Fruit fly (Drosophila melanogaster): ENCODE data around the gene CG34174.

The CG34174 gene

dm6 chr2L:2184129-2184528 is 29.9 kb upstream of the CG34174 start (continued):
- TF ChIP-seq CG15336 (GFP tag; IDR thresholded peaks at IDR 0.05) (peak; percentile 59), CG6163 (GFP tag; IDR thresholded peaks at IDR 0.05) (0 out of 3 replicates have a peak, but pooled peaks have one; percentile 19), CG11902 (GFP tag; optimal IDR thresholded peaks at IDR 0.05) (no peak), Sox15 (GFP tag; optimal IDR thresholded peaks at IDR 0.05) (no peak), svp (GFP tag) (no peak), CG8632 (GFP tag; optimal IDR thresholded peaks at IDR 0.05) (no peak), vri (GFP tag; optimal IDR thresholded peaks at IDR 0.05) (no peak), CG7368 (GFP tag; optimal IDR thresholded peaks at IDR 0.05) (no peak), CG16779 (tag; optimal IDR thresholded peaks at IDR 0.05) (no peak), CG9139 (GFP tag; optimal IDR thresholded peaks at IDR 0.05) (no peak), salr (GFP tag; optimal IDR thresholded peaks at IDR 0.05) (no peak), CG31627 (GFP tag; optimal IDR thresholded peaks at IDR 0.05) (peak; percentile 22), CG3919 (GFP tag; optimal IDR thresholded peaks at IDR 0.05) (no peak), esn (GFP tag; optimal IDR thresholded peaks at IDR 0.05) (no peak), CG8119 (GFP tag; IDR thresholded peaks at IDR 0.05) (peak; percentile 28; the same call in 1 of the 3 replicates), Eip75B (GFP tag; optimal IDR thresholded peaks at IDR 0.05) (no peak), Ets96B (tag; optimal IDR thresholded peaks at IDR 0.05) (no peak)

- TF ChIP-seq fkh (GFP tag; optimal IDR thresholded peaks at IDR 0.05): no peak
- TF ChIP-seq acj6 (GFP tag; optimal IDR thresholded peaks at IDR 0.05): peak; percentile 60
- TF ChIP-seq CG6792 (GFP tag; optimal IDR thresholded peaks at IDR 0.05): peak; percentile 52
- peak; percentile 17 for TF ChIP-seq topi (GFP tag; optimal IDR thresholded peaks at IDR 0.05)
- peak; percentile 17 for TF ChIP-seq Sox15 (GFP tag; optimal IDR thresholded peaks at IDR 0.05)
- TF ChIP-seq CG10631 (GFP tag; optimal IDR thresholded peaks at IDR 0.05): peak; percentile 56
- TF ChIP-seq eg (GFP tag; IDR thresholded peaks at IDR 0.05): peak; percentile 66
- TF ChIP-seq achi (GFP tag; optimal IDR thresholded peaks at IDR 0.05): peak; percentile 61
- no peak for TF ChIP-seq CG11902 (GFP tag; optimal IDR thresholded peaks at IDR 0.05)
- no peak for TF ChIP-seq Hr4 (GFP tag; optimal IDR thresholded peaks at IDR 0.05)
- TF ChIP-seq fd85E (GFP tag; optimal IDR thresholded peaks at IDR 0.05): no peak
- peak; percentile 16 for TF ChIP-seq Eip93F (GFP tag; optimal IDR thresholded peaks at IDR 0.05)
- TF ChIP-seq CG6854 (GFP tag; optimal IDR thresholded peaks at IDR 0.05): no peak
- TF ChIP-seq Hr39 (GFP tag; optimal IDR thresholded peaks at IDR 0.05): peak; percentile 6
- TF ChIP-seq CG6276 (GFP tag; optimal IDR thresholded peaks at IDR 0.05): peak; percentile 56
- TF ChIP-seq ss (GFP tag; optimal IDR thresholded peaks at IDR 0.05): peak in 1 of 2 experiments; percentile 7
- TF ChIP-seq CG6808 (GFP tag; optimal IDR thresholded peaks at IDR 0.05): no peak
- TF ChIP-seq CG4318 (GFP tag; optimal IDR thresholded peaks at IDR 0.05): peak; percentile 2
- peak; percentile 29 for TF ChIP-seq CG11762 (GFP tag; optimal IDR thresholded peaks at IDR 0.05; ENCODE audit: insufficient read depth)
- TF ChIP-seq CG7368 (GFP tag; optimal IDR thresholded peaks at IDR 0.05): peak; percentile 10
- TF ChIP-seq CG34406 (GFP tag; optimal IDR thresholded peaks at IDR 0.05): peak; percentile 63
- TF ChIP-seq salr (GFP tag; optimal IDR thresholded peaks at IDR 0.05): peak in 1 of 2 experiments; percentile 27
- TF ChIP-seq spab (GFP tag; optimal IDR thresholded peaks at IDR 0.05): no peak
- 0 out of 2 replicates have a peak, but pooled peaks have one; percentile 46 for TF ChIP-seq Gug (GFP tag; IDR thresholded peaks at IDR 0.05)
- peak; percentile 40 for TF ChIP-seq Eip75B (GFP tag; optimal IDR thresholded peaks at IDR 0.05)
- TF ChIP-seq esn (GFP tag; optimal IDR thresholded peaks at IDR 0.05): peak; percentile 56
- 0 out of 2 replicates have a peak, but pooled peaks have one; percentile 55 for TF ChIP-seq CG15336 (GFP tag; IDR thresholded peaks at IDR 0.05)
- TF ChIP-seq lz (GFP tag; optimal IDR thresholded peaks at IDR 0.05): no peak
- TF ChIP-seq Sox14 (GFP tag; optimal IDR thresholded peaks at IDR 0.05): peak; percentile 9
- peak; percentile 70 for TF ChIP-seq CG8119 (GFP tag; IDR thresholded peaks at IDR 0.05)
- TF ChIP-seq CG8319 (GFP tag; optimal IDR thresholded peaks at IDR 0.05): peak; percentile 30
- no peak for TF ChIP-seq net (GFP tag; optimal IDR thresholded peaks at IDR 0.05)
- TF ChIP-seq Eip78C (GFP tag): peak; percentile 87
- TF ChIP-seq Ets21C (GFP tag; optimal IDR thresholded peaks at IDR 0.05): no peak
- no peak for TF ChIP-seq fd59A (GFP tag; optimal IDR thresholded peaks at IDR 0.05)
- no peak for TF ChIP-seq vri (GFP tag; optimal IDR thresholded peaks at IDR 0.05)
- TF ChIP-seq svp (GFP tag): peak; percentile 81
- no peak for TF ChIP-seq Lpt (GFP tag; optimal IDR thresholded peaks at IDR 0.05)
- TF ChIP-seq CG3919 (GFP tag; optimal IDR thresholded peaks at IDR 0.05): peak; percentile 60
- TF ChIP-seq Ets96B (tag; optimal IDR thresholded peaks at IDR 0.05): peak; percentile 38
- no peak for TF ChIP-seq CG16779 (tag; optimal IDR thresholded peaks at IDR 0.05)
- peak; percentile 7 for TF ChIP-seq CG10669 (GFP tag; optimal IDR thresholded peaks at IDR 0.05)
- peak; percentile 71 for TF ChIP-seq CG6163 (GFP tag; IDR thresholded peaks at IDR 0.05)
- TF ChIP-seq CG1621 (tag; optimal IDR thresholded peaks at IDR 0.05): no peak
- TF ChIP-seq CG31627 (GFP tag; optimal IDR thresholded peaks at IDR 0.05): no peak
- TF ChIP-seq cyc (GFP tag; optimal IDR thresholded peaks at IDR 0.05): no peak
Measured at dm6 chr2L:2184659-2185058, 29.4 kb upstream of the CG34174 start.

Data from whole organism, prepupa.